Worm (Caenorhabditis elegans) whole organism, L2 larva: ENCODE results near the gene C31H2.4.

Experiments used
- blmp-1 ChIP-seq: sonication (generic microtip); optimal IDR thresholded peaks from 2 replicates; lab custom pipeline; 2017; ENCODE audit warnings: missing genetic modification characterization, mild to moderate bottlenecking, missing compliant biosample characterization, antibody characterized with exemption, moderate library complexity; ENCODE audit not compliant: insufficient read depth
- egl-27 ChIP-seq: sonication (generic microtip); optimal IDR thresholded peaks from 3 replicates; lab custom pipeline; 2017; ENCODE audit warnings: missing biosample characterization, missing genetic modification reagents, missing genetic modification characterization
- elt-1 ChIP-seq: fragments of 150-350 bp; optimal IDR thresholded peaks from 2 replicates; lab custom pipeline; 2014; ENCODE audit warnings: missing biosample characterization, missing genetic modification characterization
- lin-13 ChIP-seq: fragments of 150-350 bp; optimal IDR thresholded peaks from 2 replicates; lab custom pipeline; 2014; ENCODE audit warnings: missing biosample characterization, missing genetic modification reagents, missing genetic modification characterization
- nhr-10 ChIP-seq: sonication (generic microtip); optimal IDR thresholded peaks from 2 replicates; lab custom pipeline; 2017; ENCODE audit warnings: missing biosample characterization, missing genetic modification characterization
- nhr-11 ChIP-seq: fragments of 150-350 bp; optimal IDR thresholded peaks from 2 replicates; lab custom pipeline; 2014; ENCODE audit warnings: missing biosample characterization, missing genetic modification characterization
- nhr-23 ChIP-seq: fragments of 150-350 bp; optimal IDR thresholded peaks from 2 replicates; lab custom pipeline; 2014; ENCODE audit warnings: missing biosample characterization, missing genetic modification reagents, missing genetic modification characterization
- nhr-77 ChIP-seq: fragments of 150-350 bp; optimal IDR thresholded peaks from 2 replicates; lab custom pipeline; 2014; ENCODE audit warnings: missing biosample characterization, missing genetic modification characterization
- sem-4 ChIP-seq: fragments of 150-350 bp; optimal IDR thresholded peaks from 2 replicates; lab custom pipeline; 2014; ENCODE audit warnings: missing biosample characterization, missing genetic modification reagents, missing genetic modification characterization
- skn-1 ChIP-seq: sonication (generic microtip); optimal IDR thresholded peaks from 2 replicates; lab custom pipeline; 2017; ENCODE audit warnings: missing biosample characterization, missing genetic modification characterization
- sma-3 ChIP-seq: sonication (generic microtip); optimal IDR thresholded peaks from 2 replicates; lab custom pipeline; 2016; ENCODE audit warnings: missing genetic modification reagents, missing genetic modification characterization, missing compliant biosample characterization
- unc-39 ChIP-seq: fragments of 150-350 bp; optimal IDR thresholded peaks from 2 replicates; lab custom pipeline; 2014; ENCODE audit warnings: missing biosample characterization, missing genetic modification characterization
- unc-62 ChIP-seq: fragments of 150-350 bp; optimal IDR thresholded peaks from 2 replicates; lab custom pipeline; 2014; ENCODE audit warnings: missing biosample characterization, missing genetic modification reagents, missing genetic modification characterization

- TF ChIP-seq nhr-11 (no peak), nhr-23 (tag; lab: Kevin White, UChicago) (no peak), unc-39 (tag; lab: Kevin White, UChicago) (no peak), lin-13 (GFP tag; lab: Kevin White, UChicago) (no peak), nhr-77 (no peak), egl-27 (tag; lab: Kevin White, UChicago) (no peak), elt-1 (no peak), sma-3 (GFP tag; lab: Kevin White, UChicago) (no peak), sem-4 (tag; lab: Kevin White, UChicago) (no peak), blmp-1 (tag; lab: Kevin White, UChicago) (no peak), nhr-10 (no peak), unc-62 (GFP tag; lab: Kevin White, UChicago) (no peak), skn-1 (tag; lab: Kevin White, UChicago) (no peak)
Measured at ce11 chrX:5205561-5205960, 46.1 kb upstream of the C31H2.4 start, which contains the start of gene H28G03.2.
